Fruit fly (Drosophila melanogaster): ENCODE data around the gene CG14879.

Gene CG14879

dm6 chr3R:16308057-16308456 is 41.0 kb downstream of the CG14879 start:
- TF ChIP-seq Hr78 (GFP tag; optimal IDR thresholded peaks at IDR 0.05) (no peak), CG32264 (GFP tag; optimal IDR thresholded peaks at IDR 0.05) (no peak)

- TF ChIP-seq Rel (GFP tag; optimal IDR thresholded peaks at IDR 0.05) (no peak), Rel (tag; optimal IDR thresholded peaks at IDR 0.05) (peak; percentile 40), OdsH (GFP tag; optimal IDR thresholded peaks at IDR 0.05) (peak; percentile 18), sage (GFP tag; optimal IDR thresholded peaks at IDR 0.05) (peak; percentile 25), Hr83 (GFP tag; optimal IDR thresholded peaks at IDR 0.05; ENCODE audit: poor library complexity, severe bottlenecking) (no peak), CG32264 (GFP tag; optimal IDR thresholded peaks at IDR 0.05) (no peak), dl (GFP tag; optimal IDR thresholded peaks at IDR 0.05; ENCODE audit: insufficient read depth in 1 of 2, partially characterized antibody in 2 of 2) (peak; percentile 71 to 86), fru (GFP tag; optimal IDR thresholded peaks at IDR 0.05) (no peak), dsf (GFP tag; optimal IDR thresholded peaks at IDR 0.05; ENCODE audit: borderline replicate concordance) (no peak), Dif (GFP tag; optimal IDR thresholded peaks at IDR 0.05; ENCODE audit: partially characterized antibody) (peak; percentile 89), tai (GFP tag; optimal IDR thresholded peaks at IDR 0.05) (no peak), GATAd (GFP tag; optimal IDR thresholded peaks at IDR 0.05) (no peak), psq (GFP tag; optimal IDR thresholded peaks at IDR 0.05) (peak; percentile 8), sv (GFP tag; optimal IDR thresholded peaks at IDR 0.05) (no peak)
Measured at dm6 chr3R:16305185-16305989, 43.6 kb downstream of the CG14879 start, which contains the start of gene Zip89B. Gene Zip89B, plus strand, starts transcription at chr3R:16305758.
